Fruit fly (Drosophila melanogaster) whole organism, embryonic: Measurements from ENCODE around the gene Coq2.

Experiments
- BEAF-32 ChIP-seq: fragments of 200-800 bp; sonication (Bioruptor generic); optimal IDR thresholded peaks from 3 replicates; lab custom pipeline; 2017; ENCODE audit warnings: missing biosample characterization, missing genetic modification characterization, mild to moderate bottlenecking, moderate library complexity, missing genetic modification reagents
- CG13287 ChIP-seq: fragments of 200-800 bp; sonication (Bioruptor generic); IDR thresholded peaks from 2 replicates; pipeline ENCODE4 v1.3.6; 2022; ENCODE audit warnings: missing biosample characterization, missing genetic modification characterization; ENCODE audit not compliant: partially characterized antibody
- CG14710 ChIP-seq: fragments of 200-800 bp; sonication (Bioruptor generic); optimal IDR thresholded peaks from 3 replicates; lab custom pipeline; 2019; ENCODE audit warnings: missing biosample characterization, mild to moderate bottlenecking, missing genetic modification characterization, moderate library complexity
- CG15514 ChIP-seq: fragments of 200-800 bp; sonication (Bioruptor generic); optimal IDR thresholded peaks from 3 replicates; lab custom pipeline; 2017; ENCODE audit warnings: missing biosample characterization, missing genetic modification characterization, mild to moderate bottlenecking, moderate library complexity, missing genetic modification reagents
- CG1603 ChIP-seq: fragments of 200-800 bp; sonication (Bioruptor generic); optimal IDR thresholded peaks from 2 replicates; lab custom pipeline; 2019; ENCODE audit warnings: missing biosample characterization, mild to moderate bottlenecking, missing genetic modification characterization, moderate library complexity
- CG2116 ChIP-seq: fragments of 200-800 bp; sonication (Bioruptor generic); optimal IDR thresholded peaks from 3 replicates; lab custom pipeline; 2018; ENCODE audit warnings: missing biosample characterization, mild to moderate bottlenecking, missing genetic modification characterization
- CG31365 ChIP-seq: fragments of 200-800 bp; sonication (Bioruptor generic); optimal IDR thresholded peaks from 2 replicates; lab custom pipeline; 2018; ENCODE audit warnings: missing biosample characterization, mild to moderate bottlenecking, missing genetic modification characterization
- CG33213 ChIP-seq: fragments of 200-800 bp; sonication (Bioruptor generic); optimal IDR thresholded peaks from 3 replicates; lab custom pipeline; 2016; ENCODE audit warnings: missing biosample characterization, missing genetic modification characterization
- CG3407 ChIP-seq: fragments of 200-800 bp; sonication (Bioruptor generic); optimal IDR thresholded peaks from 2 replicates; lab custom pipeline; 2018; ENCODE audit warnings: missing biosample characterization, mild to moderate bottlenecking, missing genetic modification characterization
- CG34224 ChIP-seq: fragments of 200-800 bp; sonication (Bioruptor generic); IDR thresholded peaks from 3 replicates; pipeline ENCODE4 v1.3.6; 2022; ENCODE audit warnings: missing biosample characterization, missing genetic modification characterization; ENCODE audit not compliant: partially characterized antibody
- CG3847 ChIP-seq: fragments of 200-800 bp; sonication (Bioruptor generic); IDR thresholded peaks from 2 replicates; pipeline ENCODE4 v1.3.6; 2022; ENCODE audit warnings: missing biosample characterization, missing genetic modification characterization
- CG9817 ChIP-seq: fragments of 200-800 bp; sonication (Bioruptor generic); optimal IDR thresholded peaks from 2 replicates; lab custom pipeline; 2018; ENCODE audit warnings: missing biosample characterization, mild to moderate bottlenecking, missing genetic modification characterization, moderate library complexity
- CTCF ChIP-seq: fragments of 200-800 bp; sonication (Bioruptor generic); optimal IDR thresholded peaks from 2 replicates; lab custom pipeline; 2017; ENCODE audit warnings: missing biosample characterization, mild to moderate bottlenecking, missing genetic modification characterization, moderate library complexity
- CkIIα-i1 ChIP-seq: fragments of 200-800 bp; sonication (Bioruptor generic); IDR thresholded peaks from 2 replicates; pipeline ENCODE4 v1.3.6; 2022; ENCODE audit warnings: missing biosample characterization, missing genetic modification characterization
- Dp ChIP-seq: fragments of 200-800 bp; sonication (Bioruptor generic); optimal IDR thresholded peaks from 2 replicates; lab custom pipeline; 2018; ENCODE audit warnings: missing biosample characterization, mild to moderate bottlenecking, missing genetic modification characterization, moderate library complexity
- Dref ChIP-seq: fragments of 200-800 bp; sonication (Bioruptor generic); IDR thresholded peaks from 2 replicates; pipeline ENCODE4 v1.3.6; 2022; ENCODE audit warnings: missing biosample characterization, missing genetic modification characterization
- E2f2 ChIP-seq: fragments of 200-800 bp; sonication (Bioruptor generic); IDR thresholded peaks from 2 replicates; pipeline ENCODE4 v1.3.6; 2022; ENCODE audit warnings: missing biosample characterization, missing genetic modification characterization
- Ets97D ChIP-seq: fragments of 200-800 bp; sonication (Bioruptor generic); optimal IDR thresholded peaks from 3 replicates; lab custom pipeline; 2016; ENCODE audit warnings: missing biosample characterization, missing genetic modification characterization
- GATAe ChIP-seq: fragments of 200-800 bp; sonication (Bioruptor generic); conservative IDR thresholded peaks from 2 replicates; pipeline ENCODE4 v1.3.6; 2022; ENCODE audit warnings: missing biosample characterization, missing genetic modification characterization
- HmgZ ChIP-seq: fragments of 200-800 bp; sonication (Bioruptor generic); optimal IDR thresholded peaks from 2 replicates; lab custom pipeline; 2018; ENCODE audit warnings: missing biosample characterization, mild to moderate bottlenecking, missing genetic modification characterization
- Lhr ChIP-seq: fragments of 200-800 bp; sonication (Bioruptor generic); optimal IDR thresholded peaks from 3 replicates; lab custom pipeline; 2017; ENCODE audit warnings: mild to moderate bottlenecking, missing biosample characterization, missing genetic modification reagents, missing genetic modification characterization
- MBD-R2 ChIP-seq: fragments of 200-800 bp; sonication (Bioruptor generic); IDR thresholded peaks from 2 replicates; pipeline ENCODE4 v1.3.6; 2022; ENCODE audit warnings: missing biosample characterization, missing genetic modification characterization
- MTF-1 ChIP-seq: fragments of 200-800 bp; sonication (Bioruptor generic); optimal IDR thresholded peaks from 2 replicates; lab custom pipeline; 2018; ENCODE audit warnings: missing biosample characterization, mild to moderate bottlenecking, missing genetic modification characterization, borderline replicate concordance
- Med ChIP-seq: fragments of 200-800 bp; sonication (Bioruptor generic); peaks from one replicate; lab custom pipeline; 2016; ENCODE audit warnings: missing biosample characterization, missing genetic modification characterization, mild to moderate bottlenecking, inconsistent platforms, moderate library complexity
- NC2α ChIP-seq: fragments of 200-800 bp; sonication (Bioruptor generic); optimal IDR thresholded peaks from 2 replicates; lab custom pipeline; 2016; ENCODE audit warnings: missing biosample characterization, missing genetic modification characterization
- Neu2 ChIP-seq: fragments of 200-800 bp; sonication (Bioruptor generic); optimal IDR thresholded peaks from 3 replicates; lab custom pipeline; 2016; ENCODE audit warnings: missing biosample characterization, missing genetic modification characterization, borderline replicate concordance
- Nf-YC ChIP-seq: fragments of 200-800 bp; optimal IDR thresholded peaks from 3 replicates; lab custom pipeline; 2019; ENCODE audit warnings: missing biosample characterization, mild to moderate bottlenecking, missing genetic modification characterization, moderate library complexity
- Pdp1 ChIP-seq, 2 experiments: fragments of 200-800 bp; sonication (Bioruptor generic); optimal IDR thresholded peaks; 3 replicates each; lab custom pipeline; 2016; ENCODE audit warnings: missing biosample characterization in 2 of 2, missing genetic modification characterization in 2 of 2, mild to moderate bottlenecking in 1 of 2, moderate library complexity in 1 of 2
- Rfx ChIP-seq: fragments of 200-800 bp; sonication (Bioruptor generic); IDR thresholded peaks from 2 replicates; pipeline ENCODE4 v1.3.6; 2022; ENCODE audit warnings: missing biosample characterization, missing genetic modification characterization
- Sry-δ ChIP-seq: fragments of 200-800 bp; sonication (Bioruptor generic); optimal IDR thresholded peaks from 2 replicates; lab custom pipeline; 2016; ENCODE audit warnings: missing biosample characterization, missing genetic modification characterization
- Trl ChIP-seq, 3 experiments: fragments of >200 bp in 2 of 3; fragments of 200-800 bp in 1 of 3; sonication (Bioruptor generic) in 1 of 3; optimal IDR thresholded peaks; 2 replicates in 1 of 3; 3 replicates in 2 of 3; lab custom pipeline; 2016 to 2017; ENCODE audit warnings: missing biosample characterization in 1 of 3, missing genetic modification characterization in 1 of 3
- ato ChIP-seq: fragments of 200-800 bp; sonication (Bioruptor generic); IDR thresholded peaks from 2 replicates; pipeline ENCODE4 v1.3.6; 2022; ENCODE audit warnings: missing biosample characterization, missing genetic modification characterization; ENCODE audit not compliant: partially characterized antibody
- bbx ChIP-seq: fragments of 200-800 bp; sonication (Bioruptor generic); IDR thresholded peaks from 2 replicates; pipeline ENCODE4 v1.3.6; 2022; ENCODE audit warnings: missing biosample characterization, missing genetic modification characterization; ENCODE audit not compliant: partially characterized antibody
- gfzf ChIP-seq: fragments of 200-800 bp; sonication (Bioruptor generic); optimal IDR thresholded peaks from 2 replicates; lab custom pipeline; 2016; ENCODE audit warnings: missing biosample characterization, mild to moderate bottlenecking, missing genetic modification characterization, moderate library complexity
- hkb ChIP-seq, 2 experiments: fragments of 200-800 bp in 1 of 2; fragments of >200 bp in 1 of 2; sonication (Bioruptor generic) in 1 of 2; IDR thresholded peaks in 1 of 2; optimal IDR thresholded peaks in 1 of 2; 2 replicates each; pipeline versions ENCODE4 v1.3.6 to Lab custom; 2017 to 2022; ENCODE audit warnings: missing biosample characterization in 1 of 2, missing genetic modification characterization in 1 of 2
- insv ChIP-seq, 2 experiments: fragments of 200-800 bp; sonication (Bioruptor generic); optimal IDR thresholded peaks; 3 replicates each; lab custom pipeline; 2016 to 2018; ENCODE audit warnings: missing biosample characterization in 2 of 2, missing genetic modification characterization in 2 of 2
- nmo ChIP-seq: fragments of 200-800 bp; sonication (Bioruptor generic); optimal IDR thresholded peaks from 2 replicates; lab custom pipeline; 2018; ENCODE audit warnings: missing biosample characterization, mild to moderate bottlenecking, missing genetic modification characterization, moderate library complexity
- pita ChIP-seq: fragments of 200-800 bp; sonication (Bioruptor generic); optimal IDR thresholded peaks from 2 replicates; lab custom pipeline; 2017; ENCODE audit warnings: missing biosample characterization, mild to moderate bottlenecking, missing genetic modification characterization
- pzg ChIP-seq: fragments of 200-800 bp; sonication (Bioruptor generic); optimal IDR thresholded peaks from 3 replicates; lab custom pipeline; 2018; ENCODE audit warnings: missing biosample characterization, mild to moderate bottlenecking, missing genetic modification characterization, moderate library complexity
- row ChIP-seq: fragments of 200-800 bp; sonication (Bioruptor generic); IDR thresholded peaks from 3 replicates; pipeline ENCODE4 v1.3.6; 2022; ENCODE audit warnings: missing biosample characterization, missing genetic modification characterization
- sd ChIP-seq: fragments of 200-800 bp; sonication (Bioruptor generic); optimal IDR thresholded peaks from 3 replicates; lab custom pipeline; 2018; ENCODE audit warnings: missing biosample characterization, mild to moderate bottlenecking, missing genetic modification characterization, moderate library complexity
- sisA ChIP-seq: fragments of 200-800 bp; sonication (Bioruptor generic); IDR thresholded peaks from 2 replicates; pipeline ENCODE4 v1.3.6; 2022; ENCODE audit warnings: missing biosample characterization, missing genetic modification characterization
- slbo ChIP-seq: fragments of 200-800 bp; sonication (Bioruptor generic); IDR thresholded peaks from 2 replicates; pipeline ENCODE4 v1.3.6; 2022; ENCODE audit warnings: missing biosample characterization, missing genetic modification characterization
- tll ChIP-seq, 2 experiments: fragments of 200-800 bp in 1 of 2; fragments of >200 bp in 1 of 2; sonication (Bioruptor generic) in 1 of 2; optimal IDR thresholded peaks; 2 replicates each; lab custom pipeline; 2017 to 2019; ENCODE audit warnings: missing biosample characterization in 2 of 2, missing genetic modification characterization in 2 of 2, mild to moderate bottlenecking in 1 of 2, moderate library complexity in 1 of 2
- trem ChIP-seq: fragments of 200-800 bp; optimal IDR thresholded peaks from 3 replicates; lab custom pipeline; 2019; ENCODE audit warnings: missing biosample characterization, mild to moderate bottlenecking, missing genetic modification characterization, moderate library complexity
- zf30C ChIP-seq: fragments of 200-800 bp; sonication (Bioruptor generic); optimal IDR thresholded peaks from 3 replicates; lab custom pipeline; 2018; ENCODE audit warnings: missing biosample characterization, mild to moderate bottlenecking, missing genetic modification characterization

The Coq2 gene

dm6 chr3R:8316344-8317105, at the start of gene Coq2:
Gene Coq2, minus strand, starts transcription at chr3R:8316543.
- TF ChIP-seq trem (tag; lab: Kevin White, UChicago) (peak; percentile 86), MTF-1 (GFP tag; lab: Kevin White, UChicago) (peak; percentile 100), pzg (GFP tag; lab: Kevin White, UChicago) (peak; percentile 74), Pdp1 (GFP tag; optimal IDR thresholded peaks at IDR 0.05; lab: Kevin White, UChicago) (peak in 1 of 2 experiments; percentile 18), Dp (GFP tag; lab: Kevin White, UChicago) (peak; percentile 93), slbo (GFP tag; lab: Robert Waterston, UW) (peak; percentile 25; the same call in 1 of the 2 replicates), Dref (GFP tag; lab: Robert Waterston, UW) (peak; percentile 47; the same call in 1 of the 2 replicates), CG14710 (tag; lab: Kevin White, UChicago) (peak; percentile 29), Trl (optimal IDR thresholded peaks at IDR 0.05; lab: Kevin White, UChicago) (peak in 1 of 2 experiments; percentile 4), Trl (GFP tag; optimal IDR thresholded peaks at IDR 0.05; lab: Kevin White, UChicago) (no peak), Sry-δ (peak; percentile 44), Neu2 (GFP tag; lab: Kevin White, UChicago) (no peak), CG31365 (tag; lab: Kevin White, UChicago) (peak; percentile 30), CG13287 (GFP tag; lab: Robert Waterston, UW) (peak; percentile 44; the same call in 1 of the 2 replicates), CG3847 (GFP tag; lab: Robert Waterston, UW) (peak; percentile 77), Rfx (0 out of 2 replicates have a peak, but pooled peaks have one; percentile 32), CkIIα-i1 (no peak), CG3407 (GFP tag; lab: Kevin White, UChicago) (no peak), CG15514 (GFP tag; lab: Kevin White, UChicago) (peak; percentile 60), CG9817 (no peak), tll (GFP tag; optimal IDR thresholded peaks at IDR 0.05; lab: Kevin White, UChicago) (no peak), CG33213 (peak; percentile 21), pita (GFP tag; lab: Kevin White, UChicago) (peak; percentile 15), Lhr (GFP tag; lab: Kevin White, UChicago) (peak; percentile 88), Med (GFP tag; lab: Kevin White, UChicago) (peak; percentile 79), HmgZ (tag; lab: Kevin White, UChicago) (peak; percentile 2), hkb (optimal IDR thresholded peaks at IDR 0.05; lab: Kevin White, UChicago) (peak; percentile 42), hkb (GFP tag; IDR thresholded peaks at IDR 0.05; lab: Robert Waterston, UW) (no peak), row (GFP tag; lab: Robert Waterston, UW) (peak; percentile 28; the same call in 1 of the 3 replicates), zf30C (GFP tag; lab: Kevin White, UChicago) (no peak), CG34224 (GFP tag; lab: Robert Waterston, UW) (0 out of 3 replicates have a peak, but pooled peaks have one; percentile 8), NC2α (no peak), BEAF-32 (GFP tag; lab: Kevin White, UChicago) (peak; percentile 46), CG2116 (GFP tag; lab: Kevin White, UChicago) (peak; percentile 84), Ets97D (GFP tag; lab: Kevin White, UChicago) (peak; percentile 42), MBD-R2 (GFP tag; lab: Robert Waterston, UW) (peak; percentile 82), nmo (GFP tag; lab: Kevin White, UChicago) (peak; percentile 12), bbx (GFP tag; lab: Robert Waterston, UW) (no peak), ato (GFP tag; lab: Robert Waterston, UW) (no peak), sisA (GFP tag; lab: Robert Waterston, UW) (no peak), GATAe (GFP tag; lab: Robert Waterston, UW) (peak; percentile 24; the same call in 1 of the 2 replicates), Nf-YC (peak; percentile 59), CG1603 (tag; lab: Kevin White, UChicago) (peak; percentile 72), CTCF (GFP tag; lab: Kevin White, UChicago) (peak; percentile 53), sd (peak; percentile 92), E2f2 (GFP tag; lab: Robert Waterston, UW) (peak; percentile 96), insv (GFP tag; optimal IDR thresholded peaks at IDR 0.05; lab: Kevin White, UChicago) (peak in 1 of 2 experiments; percentile 93), gfzf (GFP tag; lab: Kevin White, UChicago) (peak; percentile 13)
